Worm (Caenorhabditis elegans) whole organism, L4/young adult: Measurements from ENCODE around the gene irld-67.
A peak's percentile ranks its signal among the peaks of the same experiment; 100 is the strongest.

Experiments used
- W03F9.2 ChIP-seq: fragments of 150-350 bp; optimal IDR thresholded peaks from 2 replicates; lab custom pipeline; 2014; ENCODE audit warnings: missing biosample characterization, missing genetic modification characterization
- dao-5 ChIP-seq: sonication (generic microtip); optimal IDR thresholded peaks from 2 replicates; lab custom pipeline; 2016; ENCODE audit warnings: missing genotype, missing genetic modification characterization, moderate library complexity, missing compliant biosample characterization
- him-1 ChIP-seq: sonication (generic microtip); optimal IDR thresholded peaks from 2 replicates; lab custom pipeline; 2016; ENCODE audit warnings: missing genotype, missing genetic modification reagents, missing genetic modification characterization, missing compliant biosample characterization

irld-67 gene

ce11 chrII:2934354-2934753, at the start of gene irld-67:
TSS of gene irld-67 (minus strand) at chrII:2934454.
- no peak for TF ChIP-seq W03F9.2
- TF ChIP-seq dao-5 (tag; lab: Kevin White, UChicago) = no peak
- no peak for TF ChIP-seq him-1 (tag; lab: Kevin White, UChicago)

- TF ChIP-seq W03F9.2 = no peak
- TF ChIP-seq him-1 (tag; lab: Kevin White, UChicago) = no peak
- no peak for TF ChIP-seq dao-5 (tag; lab: Kevin White, UChicago)
Observed at ce11 chrII:2979061-2979460, 44.8 kb upstream of the irld-67 start.

- no peak for TF ChIP-seq dao-5 (tag; lab: Kevin White, UChicago)
- no peak for TF ChIP-seq him-1 (tag; lab: Kevin White, UChicago)
- no peak for TF ChIP-seq W03F9.2
Observed at ce11 chrII:2977652-2978051, 43.4 kb upstream of the irld-67 start.

ce11 chrII:2976597-2976996, 42.3 kb upstream of the irld-67 start, which contains the start of gene nhr-88:
TSS of gene nhr-88 (plus strand) at chrII:2976639.
- TF ChIP-seq dao-5 (tag; lab: Kevin White, UChicago) (no peak), him-1 (tag; lab: Kevin White, UChicago) (no peak), W03F9.2 (no peak)

- no peak for TF ChIP-seq W03F9.2
- TF ChIP-seq him-1 (tag; lab: Kevin White, UChicago) = no peak
- TF ChIP-seq dao-5 (tag; lab: Kevin White, UChicago) = no peak
Observed at ce11 chrII:2975561-2976230, 41.4 kb upstream of the irld-67 start.

ce11 chrII:2973940-2974402, 39.7 kb upstream of the irld-67 start:
- TF ChIP-seq him-1 (tag; lab: Kevin White, UChicago) (peak; percentile 91), W03F9.2 (no peak), dao-5 (tag; lab: Kevin White, UChicago) (no peak)

- TF ChIP-seq dao-5 (tag; lab: Kevin White, UChicago) (no peak), W03F9.2 (no peak), him-1 (tag; lab: Kevin White, UChicago) (no peak)
Observed at ce11 chrII:2967064-2967463, 32.8 kb upstream of the irld-67 start.

ce11 chrII:2966350-2966749, 32.1 kb upstream of the irld-67 start:
- TF ChIP-seq dao-5 (tag; lab: Kevin White, UChicago) (no peak), him-1 (tag; lab: Kevin White, UChicago) (no peak), W03F9.2 (no peak)

ce11 chrII:2965215-2965998, 31.2 kb upstream of the irld-67 start:
- no peak for TF ChIP-seq him-1 (tag; lab: Kevin White, UChicago)
- TF ChIP-seq dao-5 (tag; lab: Kevin White, UChicago) = no peak
- TF ChIP-seq W03F9.2 = no peak

ce11 chrII:2963619-2964018, 29.4 kb upstream of the irld-67 start:
- no peak for TF ChIP-seq dao-5 (tag; lab: Kevin White, UChicago)
- no peak for TF ChIP-seq W03F9.2
- no peak for TF ChIP-seq him-1 (tag; lab: Kevin White, UChicago)

ce11 chrII:2962531-2963164, 28.4 kb upstream of the irld-67 start:
- no peak for TF ChIP-seq W03F9.2
- peak; percentile 67 for TF ChIP-seq him-1 (tag; lab: Kevin White, UChicago)

ce11 chrII:2958308-2958707, 24.1 kb upstream of the irld-67 start, which contains the start of gene srw-60:
TSS of gene srw-60 (plus strand) at chrII:2958608.
- no peak for TF ChIP-seq W03F9.2
- TF ChIP-seq dao-5 (tag; lab: Kevin White, UChicago) = no peak
- no peak for TF ChIP-seq him-1 (tag; lab: Kevin White, UChicago)

ce11 chrII:2955656-2956115, 21.4 kb upstream of the irld-67 start, which contains the start of gene irld-48:
TSS of gene irld-48 (plus strand) at chrII:2956065.
- no peak for TF ChIP-seq W03F9.2
- no peak for TF ChIP-seq dao-5 (tag; lab: Kevin White, UChicago)
- TF ChIP-seq him-1 (tag; lab: Kevin White, UChicago) = no peak

- no peak for TF ChIP-seq dao-5 (tag; lab: Kevin White, UChicago)
- TF ChIP-seq W03F9.2 = no peak
- TF ChIP-seq him-1 (tag; lab: Kevin White, UChicago) = no peak
Observed at ce11 chrII:2952629-2953028, 18.4 kb upstream of the irld-67 start, which contains the start of gene irld-51. TSS of gene irld-51 (minus strand) at chrII:2952729.
